Worm (Caenorhabditis elegans) whole organism, L3 larva: ENCODE measurements around the gene Y62H9A.9.

Experiments used
- aly-2 ChIP-seq: fragments of 150-350 bp; optimal IDR thresholded peaks from 2 replicates; lab custom pipeline; 2014; ENCODE audit warnings: missing biosample characterization, missing genetic modification characterization
- ceh-82 ChIP-seq: fragments of 150-350 bp; optimal IDR thresholded peaks from 2 replicates; lab custom pipeline; 2014; ENCODE audit warnings: missing biosample characterization, missing genetic modification characterization
- elt-1 ChIP-seq: fragments of 150-350 bp; optimal IDR thresholded peaks from 2 replicates; lab custom pipeline; 2014; ENCODE audit warnings: missing biosample characterization, missing genetic modification characterization
- fkh-10 ChIP-seq: sonication (generic microtip); optimal IDR thresholded peaks from 2 replicates; lab custom pipeline; 2017; ENCODE audit warnings: missing biosample characterization, missing genetic modification reagents, missing genetic modification characterization
- nfya-1 ChIP-seq: sonication (generic microtip); optimal IDR thresholded peaks from 2 replicates; lab custom pipeline; 2017; ENCODE audit warnings: missing genetic modification characterization, mild to moderate bottlenecking, missing compliant biosample characterization, antibody characterized with exemption, moderate library complexity; ENCODE audit not compliant: insufficient read depth
- nhr-11 ChIP-seq: fragments of 150-350 bp; optimal IDR thresholded peaks from 2 replicates; lab custom pipeline; 2014; ENCODE audit warnings: missing biosample characterization, missing genetic modification characterization
- nhr-77 ChIP-seq: fragments of 150-350 bp; optimal IDR thresholded peaks from 2 replicates; lab custom pipeline; 2014; ENCODE audit warnings: missing biosample characterization, missing genetic modification characterization
- pqm-1 ChIP-seq: fragments of 150-350 bp; optimal IDR thresholded peaks from 2 replicates; lab custom pipeline; 2017; ENCODE audit warnings: missing biosample characterization, missing genetic modification characterization, inconsistent platforms
- snpc-4 ChIP-seq: fragments of 150-350 bp; optimal IDR thresholded peaks from 2 replicates; lab custom pipeline; 2014; ENCODE audit warnings: missing biosample characterization, missing genetic modification characterization
- unc-62 ChIP-seq: fragments of 150-350 bp; sonication (generic microtip); optimal IDR thresholded peaks from 4 replicates; lab custom pipeline; 2014; ENCODE audit warnings: missing biosample characterization, missing genetic modification reagents, missing genetic modification characterization
- zag-1 ChIP-seq: fragments of 150-350 bp; optimal IDR thresholded peaks from 2 replicates; lab custom pipeline; 2014; ENCODE audit warnings: missing biosample characterization, missing genetic modification characterization

- TF ChIP-seq nfya-1 (tag; lab: Kevin White, UChicago), result no peak
- no peak for TF ChIP-seq pqm-1 (tag; lab: Kevin White, UChicago)
- TF ChIP-seq zag-1, result no peak
- no peak for TF ChIP-seq unc-62 (GFP tag; lab: Kevin White, UChicago)
- TF ChIP-seq ceh-82 (tag; lab: Kevin White, UChicago), result no peak
- no peak for TF ChIP-seq aly-2
- no peak for TF ChIP-seq elt-1 (tag; lab: Kevin White, UChicago)
- TF ChIP-seq snpc-4 (tag; lab: Kevin White, UChicago), result no peak
- no peak for TF ChIP-seq nhr-77 (tag; lab: Kevin White, UChicago)
- no peak for TF ChIP-seq fkh-10 (GFP tag; lab: Kevin White, UChicago)
- no peak for TF ChIP-seq nhr-11
These were observed 15.1 kb downstream of the Y62H9A.9 start, which contains the start of the genes Y62H9A.5 and ule-5 for ce11 chrX:11882800-11883199.
